Worm (Caenorhabditis elegans): ENCODE data around the gene mrps-31.

DNA sequence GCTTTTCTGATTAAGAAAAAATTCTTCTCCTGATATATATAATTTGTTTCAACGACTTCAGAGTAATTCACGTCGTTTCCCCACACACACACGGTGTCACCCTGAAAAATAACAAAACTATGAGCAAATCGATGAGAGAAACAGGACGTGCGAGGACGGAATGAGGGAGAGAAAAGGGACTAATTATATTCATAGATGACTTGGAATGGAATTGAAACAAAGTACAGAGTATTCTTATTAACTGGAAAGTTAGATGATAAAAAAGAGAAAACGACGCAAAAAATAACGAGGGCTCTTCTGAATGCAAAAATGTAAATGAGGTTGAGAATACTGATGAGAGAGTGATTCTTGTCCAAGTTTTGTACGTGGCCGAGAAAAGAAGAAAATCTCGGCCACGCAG lies 40.2 kb upstream of the mrps-31 start, which contains the start of gene C46F11.6:
- no peak for TF ChIP-seq blmp-1 (tag; optimal IDR thresholded peaks at IDR 0.05)
- TF ChIP-seq C16A3.4 (tag; optimal IDR thresholded peaks at IDR 0.05) = no peak
- no peak for TF ChIP-seq ceh-8 (GFP tag; optimal IDR thresholded peaks at IDR 0.05)
- TF ChIP-seq aha-1 (tag; optimal IDR thresholded peaks at IDR 0.05) = no peak
- TF ChIP-seq xbp-1 (tag; optimal IDR thresholded peaks at IDR 0.05) = no peak
- TF ChIP-seq mep-1 (tag; optimal IDR thresholded peaks at IDR 0.05) = no peak
- no peak for TF ChIP-seq skn-1 (tag; optimal IDR thresholded peaks at IDR 0.05)
- TF ChIP-seq egl-27 (tag; optimal IDR thresholded peaks at IDR 0.05) = no peak
- no peak for TF ChIP-seq nhr-77 (tag; optimal IDR thresholded peaks at IDR 0.05)
- no peak for TF ChIP-seq nhr-12 (tag; optimal IDR thresholded peaks at IDR 0.05)
- no peak for TF ChIP-seq unc-130 (tag; optimal IDR thresholded peaks at IDR 0.05)
- no peak for TF ChIP-seq nhr-20 (tag; optimal IDR thresholded peaks at IDR 0.05)
- TF ChIP-seq dsc-1 (tag; optimal IDR thresholded peaks at IDR 0.05) = no peak
